Worm (Caenorhabditis elegans) whole organism, L4/young adult: ENCODE data around the gene F58E2.4.

Experiments
- dao-5 ChIP-seq: sonication (generic microtip); optimal IDR thresholded peaks from 2 replicates; lab custom pipeline; 2016; ENCODE audit warnings: missing genotype, missing genetic modification characterization, moderate library complexity, missing compliant biosample characterization
- him-1 ChIP-seq: sonication (generic microtip); optimal IDR thresholded peaks from 2 replicates; lab custom pipeline; 2016; ENCODE audit warnings: missing genotype, missing genetic modification reagents, missing genetic modification characterization, missing compliant biosample characterization

DNA sequence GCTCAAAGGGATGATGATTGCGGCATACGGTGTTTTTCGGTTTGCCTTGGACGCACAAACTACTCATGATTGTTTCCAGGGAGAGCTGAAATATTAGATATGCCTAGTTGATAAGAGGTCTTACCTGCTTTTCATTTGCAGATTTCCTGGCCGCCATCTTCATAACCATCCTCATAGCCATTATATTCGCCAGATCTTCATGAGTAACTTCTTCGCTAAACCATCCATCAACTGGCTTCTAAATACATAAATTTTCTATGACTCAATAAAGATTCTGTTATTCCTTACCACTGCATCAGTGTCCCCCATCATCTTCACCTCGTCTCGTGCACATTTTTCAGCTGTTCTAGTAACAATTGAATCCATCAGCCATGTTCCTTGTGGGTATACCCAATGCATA, 20.7 kb upstream of the F58E2.4 start:
- no peak for TF ChIP-seq dao-5 (tag; lab: Kevin White, UChicago)
- no peak for TF ChIP-seq him-1 (tag; lab: Kevin White, UChicago)
